Worm (Caenorhabditis elegans): ENCODE measurements around the gene thn-4.

DNA sequence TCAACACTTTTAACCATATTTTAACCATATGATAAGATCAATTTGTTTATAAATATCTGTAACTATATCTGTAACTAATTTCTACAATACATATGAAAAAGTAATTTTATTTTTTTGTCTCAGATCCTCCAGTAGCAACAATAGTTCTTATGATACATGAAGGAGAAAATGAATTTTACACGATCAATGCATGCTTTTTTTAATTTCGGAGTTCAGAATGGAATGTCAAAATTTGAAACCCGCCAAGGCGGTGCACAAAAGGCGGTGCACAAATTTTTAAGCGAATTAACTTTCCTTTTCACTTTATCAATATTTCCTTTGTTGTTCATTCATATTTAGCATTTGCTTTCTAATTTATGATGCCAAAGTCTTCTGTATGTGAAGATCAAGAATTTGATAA, 28.3 kb downstream of the thn-4 start, which contains the start of gene clec-25:
- TF ChIP-seq nhr-12 (tag; optimal IDR thresholded peaks at IDR 0.05), result no peak
- no peak for TF ChIP-seq C34F6.9 (tag; optimal IDR thresholded peaks at IDR 0.05)
- no peak for TF ChIP-seq nhr-77 (tag; optimal IDR thresholded peaks at IDR 0.05)
- TF ChIP-seq unc-39 (tag; optimal IDR thresholded peaks at IDR 0.05), result no peak
- no peak for TF ChIP-seq dmd-4 (tag; optimal IDR thresholded peaks at IDR 0.05)
- no peak for TF ChIP-seq ama-1 (optimal IDR thresholded peaks at IDR 0.05)
- TF ChIP-seq nhr-25 (tag; optimal IDR thresholded peaks at IDR 0.05), result no peak
- TF ChIP-seq aly-2 (tag; optimal IDR thresholded peaks at IDR 0.05), result no peak
- no peak for TF ChIP-seq elt-1 (tag; optimal IDR thresholded peaks at IDR 0.05)
- no peak for TF ChIP-seq unc-62 (GFP tag; optimal IDR thresholded peaks at IDR 0.05)
